Worm (Caenorhabditis elegans) whole organism, L3 larva: ENCODE measurements around the gene M04B2.7.

Source experiments
- R02D3.7 ChIP-seq: fragments of 150-350 bp; optimal IDR thresholded peaks from 2 replicates; lab custom pipeline; 2014; ENCODE audit warnings: missing biosample characterization, missing genetic modification characterization
- ZK546.5 ChIP-seq: sonication (generic microtip); optimal IDR thresholded peaks from 2 replicates; lab custom pipeline; 2017; ENCODE audit warnings: missing biosample characterization, missing genetic modification characterization
- aly-2 ChIP-seq: fragments of 150-350 bp; optimal IDR thresholded peaks from 2 replicates; lab custom pipeline; 2014; ENCODE audit warnings: missing biosample characterization, missing genetic modification characterization
- ama-1 ChIP-seq: fragments of 150-350 bp; optimal IDR thresholded peaks from 2 replicates; lab custom pipeline; 2018
- ceh-16 ChIP-seq: sonication (generic microtip); optimal IDR thresholded peaks from 2 replicates; lab custom pipeline; 2017; ENCODE audit warnings: missing biosample characterization, missing genetic modification characterization
- ceh-28 ChIP-seq: fragments of 150-350 bp; optimal IDR thresholded peaks from 2 replicates; lab custom pipeline; 2014; ENCODE audit warnings: missing biosample characterization, missing genetic modification reagents, missing genetic modification characterization
- ceh-82 ChIP-seq: fragments of 150-350 bp; optimal IDR thresholded peaks from 2 replicates; lab custom pipeline; 2014; ENCODE audit warnings: missing biosample characterization, missing genetic modification characterization
- ceh-9 ChIP-seq: sonication (generic microtip); optimal IDR thresholded peaks from 2 replicates; lab custom pipeline; 2018; ENCODE audit warnings: missing biosample characterization, missing genetic modification characterization
- daf-12 ChIP-seq: fragments of 150-350 bp; optimal IDR thresholded peaks from 2 replicates; lab custom pipeline; 2014; ENCODE audit warnings: missing biosample characterization, missing genetic modification reagents, missing genetic modification characterization
- egl-27 ChIP-seq: sonication (generic microtip); optimal IDR thresholded peaks from 4 replicates; lab custom pipeline; 2017; ENCODE audit warnings: missing biosample characterization, missing genetic modification reagents, missing genetic modification characterization
- egl-5 ChIP-seq: fragments of 150-350 bp; optimal IDR thresholded peaks from 2 replicates; lab custom pipeline; 2017; ENCODE audit warnings: missing biosample characterization, missing genetic modification reagents, missing genetic modification characterization, inconsistent platforms
- elt-1 ChIP-seq: fragments of 150-350 bp; optimal IDR thresholded peaks from 2 replicates; lab custom pipeline; 2014; ENCODE audit warnings: missing biosample characterization, missing genetic modification characterization
- elt-2 ChIP-seq: sonication (generic microtip); optimal IDR thresholded peaks from 2 replicates; lab custom pipeline; 2016; ENCODE audit warnings: missing genetic modification reagents, mild to moderate bottlenecking, missing genetic modification characterization, missing compliant biosample characterization
- elt-3 ChIP-seq, 3 experiments: fragments of 150-350 bp in 1 of 3; sonication (generic microtip) in 2 of 3; optimal IDR thresholded peaks; 2 replicates in 2 of 3; 4 replicates in 1 of 3; lab custom pipeline; 2014 to 2017; ENCODE audit warnings: missing biosample characterization in 3 of 3, missing genetic modification characterization in 3 of 3
- eor-1 ChIP-seq, 2 experiments: fragments of 150-350 bp; optimal IDR thresholded peaks; 2 replicates each; lab custom pipeline; 2014 to 2018; ENCODE audit warnings: missing biosample characterization in 2 of 2, missing genetic modification characterization in 2 of 2
- fkh-10 ChIP-seq: sonication (generic microtip); optimal IDR thresholded peaks from 2 replicates; lab custom pipeline; 2017; ENCODE audit warnings: missing biosample characterization, missing genetic modification reagents, missing genetic modification characterization
- fkh-2 ChIP-seq: fragments of 150-350 bp; optimal IDR thresholded peaks from 2 replicates; lab custom pipeline; 2014; ENCODE audit warnings: missing biosample characterization, missing genetic modification reagents, missing genetic modification characterization
- fos-1 ChIP-seq: fragments of 150-350 bp; optimal IDR thresholded peaks from 2 replicates; lab custom pipeline; 2014; ENCODE audit warnings: missing biosample characterization, missing genetic modification characterization
- hmg-11 ChIP-seq: sonication (generic microtip); optimal IDR thresholded peaks from 2 replicates; lab custom pipeline; 2016; ENCODE audit warnings: missing genetic modification characterization, missing compliant biosample characterization
- jun-1 ChIP-seq: fragments of 150-350 bp; optimal IDR thresholded peaks from 2 replicates; lab custom pipeline; 2014; ENCODE audit warnings: missing biosample characterization, missing genetic modification reagents, missing genetic modification characterization
- lin-15B ChIP-seq: fragments of 150-350 bp; optimal IDR thresholded peaks from 2 replicates; lab custom pipeline; 2014; ENCODE audit warnings: missing biosample characterization, missing genetic modification characterization
- lin-39 ChIP-seq: fragments of 150-350 bp; optimal IDR thresholded peaks from 2 replicates; lab custom pipeline; 2018; ENCODE audit warnings: missing biosample characterization, missing genetic modification reagents, missing genetic modification characterization
- lsy-12 ChIP-seq: sonication (generic microtip); optimal IDR thresholded peaks from 2 replicates; lab custom pipeline; 2016; ENCODE audit warnings: mild to moderate bottlenecking, missing genetic modification characterization, missing compliant biosample characterization
- mdl-1 ChIP-seq: fragments of 150-350 bp; optimal IDR thresholded peaks from 2 replicates; lab custom pipeline; 2014; ENCODE audit warnings: missing biosample characterization, missing genetic modification characterization
- mml-1 ChIP-seq: fragments of 150-350 bp; sonication (generic microtip); optimal IDR thresholded peaks from 3 replicates; lab custom pipeline; 2014; ENCODE audit warnings: missing biosample characterization, missing genetic modification characterization
- nfya-1 ChIP-seq: sonication (generic microtip); optimal IDR thresholded peaks from 2 replicates; lab custom pipeline; 2017; ENCODE audit warnings: missing genetic modification characterization, mild to moderate bottlenecking, missing compliant biosample characterization, antibody characterized with exemption, moderate library complexity; ENCODE audit not compliant: insufficient read depth
- nhr-11 ChIP-seq: fragments of 150-350 bp; optimal IDR thresholded peaks from 2 replicates; lab custom pipeline; 2014; ENCODE audit warnings: missing biosample characterization, missing genetic modification characterization
- nhr-12 ChIP-seq: fragments of 150-350 bp; optimal IDR thresholded peaks from 2 replicates; lab custom pipeline; 2014; ENCODE audit warnings: missing biosample characterization, missing genetic modification characterization
- nhr-23 ChIP-seq: fragments of 150-350 bp; optimal IDR thresholded peaks from 2 replicates; lab custom pipeline; 2014; ENCODE audit warnings: missing biosample characterization, missing genetic modification reagents, missing genetic modification characterization
- nhr-237 ChIP-seq: fragments of 150-350 bp; optimal IDR thresholded peaks from 2 replicates; lab custom pipeline; 2014; ENCODE audit warnings: missing biosample characterization, missing genetic modification characterization
- nhr-25 ChIP-seq: sonication (generic microtip); optimal IDR thresholded peaks from 2 replicates; lab custom pipeline; 2017; ENCODE audit warnings: missing biosample characterization, missing genetic modification characterization
- nhr-28 ChIP-seq: fragments of 150-350 bp; optimal IDR thresholded peaks from 2 replicates; lab custom pipeline; 2014; ENCODE audit warnings: missing biosample characterization, missing genetic modification characterization
- nhr-43 ChIP-seq: sonication (generic microtip); optimal IDR thresholded peaks from 2 replicates; lab custom pipeline; 2016; ENCODE audit warnings: mild to moderate bottlenecking, missing genetic modification characterization, missing compliant biosample characterization; ENCODE audit not compliant: poor library complexity, severe bottlenecking
- nhr-67 ChIP-seq: fragments of 150-350 bp; optimal IDR thresholded peaks from 2 replicates; lab custom pipeline; 2014; ENCODE audit warnings: missing biosample characterization, missing genetic modification characterization
- nhr-76 ChIP-seq: fragments of 150-350 bp; sonication (generic microtip); optimal IDR thresholded peaks from 5 replicates; lab custom pipeline; 2014; ENCODE audit warnings: missing biosample characterization, missing genetic modification characterization
- nhr-77 ChIP-seq: fragments of 150-350 bp; optimal IDR thresholded peaks from 2 replicates; lab custom pipeline; 2014; ENCODE audit warnings: missing biosample characterization, missing genetic modification characterization
- pha-4 ChIP-seq: fragments of 150-350 bp; optimal IDR thresholded peaks from 2 replicates; lab custom pipeline; 2014; ENCODE audit warnings: missing biosample characterization, missing genetic modification reagents, missing genetic modification characterization
- pqm-1 ChIP-seq: fragments of 150-350 bp; optimal IDR thresholded peaks from 2 replicates; lab custom pipeline; 2017; ENCODE audit warnings: missing biosample characterization, missing genetic modification characterization, inconsistent platforms
- sea-2 ChIP-seq: fragments of 150-350 bp; sonication (generic microtip); optimal IDR thresholded peaks from 4 replicates; lab custom pipeline; 2014; ENCODE audit warnings: missing biosample characterization, missing genetic modification reagents, missing genetic modification characterization
- skn-1 ChIP-seq: fragments of 150-350 bp; optimal IDR thresholded peaks from 2 replicates; lab custom pipeline; 2014; ENCODE audit warnings: missing biosample characterization, missing genetic modification characterization
- snpc-4 ChIP-seq: fragments of 150-350 bp; optimal IDR thresholded peaks from 2 replicates; lab custom pipeline; 2014; ENCODE audit warnings: missing biosample characterization, missing genetic modification characterization
- tbx-2 ChIP-seq: sonication (generic microtip); optimal IDR thresholded peaks from 2 replicates; lab custom pipeline; 2016; ENCODE audit warnings: mild to moderate bottlenecking, missing genetic modification characterization, missing compliant biosample characterization
- unc-39 ChIP-seq: sonication (generic microtip); optimal IDR thresholded peaks from 4 replicates; lab custom pipeline; 2017; ENCODE audit warnings: missing biosample characterization, missing genetic modification characterization
- unc-62 ChIP-seq: fragments of 150-350 bp; sonication (generic microtip); optimal IDR thresholded peaks from 4 replicates; lab custom pipeline; 2014; ENCODE audit warnings: missing biosample characterization, missing genetic modification reagents, missing genetic modification characterization
- zag-1 ChIP-seq: fragments of 150-350 bp; optimal IDR thresholded peaks from 2 replicates; lab custom pipeline; 2014; ENCODE audit warnings: missing biosample characterization, missing genetic modification characterization
- ztf-11 ChIP-seq: fragments of 150-350 bp; optimal IDR thresholded peaks from 2 replicates; lab custom pipeline; 2014; ENCODE audit warnings: missing biosample characterization, missing genetic modification characterization
- ztf-4 ChIP-seq: fragments of 150-350 bp; optimal IDR thresholded peaks from 2 replicates; lab custom pipeline; 2014; ENCODE audit warnings: missing biosample characterization, missing genetic modification characterization

The M04B2.7 gene

ce11 chrIV:11568249-11568940, 19.8 kb upstream of the M04B2.7 start:
- TF ChIP-seq pha-4 (tag; lab: Kevin White, UChicago) (peak; percentile 56), nhr-77 (tag; lab: Kevin White, UChicago) (no peak), fkh-2 (tag; lab: Kevin White, UChicago) (no peak)

DNA sequence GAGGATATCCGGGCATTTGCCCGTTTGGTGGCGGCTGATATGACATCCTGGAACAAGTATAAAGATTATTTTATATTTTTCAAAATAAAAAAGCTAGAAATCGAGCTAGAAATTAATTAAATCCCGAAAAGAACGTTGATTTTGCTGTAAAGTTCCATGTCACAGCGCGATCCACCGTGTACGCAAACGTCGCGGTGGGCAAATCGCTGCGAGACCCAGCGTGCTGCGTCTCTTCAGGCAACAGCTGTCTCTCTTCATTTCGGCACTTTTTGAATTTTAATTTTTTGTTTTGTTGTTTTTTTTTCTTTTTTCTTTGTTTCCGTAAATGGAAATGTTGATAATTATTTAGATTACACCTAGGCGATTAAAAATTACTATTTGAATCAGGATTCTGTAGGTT, 17.6 kb upstream of the M04B2.7 start, which contains the start of gene sec-24.1:
sec-24.1 (minus strand) TSS at position 49 of the 400 bp plus-strand sequence.
- peak; percentile 31 for TF ChIP-seq fos-1 (tag; lab: Kevin White, UChicago)
- TF ChIP-seq aly-2 (tag; lab: Kevin White, UChicago) = peak; percentile 63
- TF ChIP-seq nhr-76 = no peak
- TF ChIP-seq lsy-12 = peak; percentile 89
- TF ChIP-seq mml-1 (tag; lab: Kevin White, UChicago) = no peak
- no peak for TF ChIP-seq sea-2
- TF ChIP-seq nhr-25 (tag; lab: Kevin White, UChicago) = peak; percentile 84
- no peak for TF ChIP-seq nhr-12
- TF ChIP-seq zag-1 (tag; lab: Kevin White, UChicago) = peak; percentile 15
- TF ChIP-seq fkh-2 (tag; lab: Kevin White, UChicago) = no peak
- TF ChIP-seq tbx-2 = peak; percentile 61
- TF ChIP-seq nhr-23 (tag; lab: Kevin White, UChicago) = peak; percentile 93
- no peak for TF ChIP-seq nhr-11 (tag; lab: Kevin White, UChicago)
- TF ChIP-seq ceh-82 (tag; lab: Kevin White, UChicago) = peak; percentile 90
- TF ChIP-seq nfya-1 = peak; percentile 97
- peak; percentile 94 for TF ChIP-seq pha-4 (tag; lab: Kevin White, UChicago)
- TF ChIP-seq egl-27 (tag; lab: Kevin White, UChicago) = no peak
- peak; percentile 58 for TF ChIP-seq egl-5 (tag; lab: Kevin White, UChicago)
- peak; percentile 36 for TF ChIP-seq mdl-1
- peak; percentile 87 for TF ChIP-seq R02D3.7 (tag; lab: Kevin White, UChicago)
- no peak for TF ChIP-seq daf-12
- no peak for TF ChIP-seq ceh-16 (tag; lab: Kevin White, UChicago)
- no peak for TF ChIP-seq ama-1
- TF ChIP-seq eor-1 (tag; optimal IDR thresholded peaks at IDR 0.05; lab: Kevin White, UChicago) = no peak
- TF ChIP-seq hmg-11 (tag; lab: Kevin White, UChicago) = peak; percentile 89
- TF ChIP-seq nhr-237 (tag; lab: Kevin White, UChicago) = no peak
- peak; percentile 65 for TF ChIP-seq pqm-1
- no peak for TF ChIP-seq nhr-28 (tag; lab: Kevin White, UChicago)
- peak; percentile 78 for TF ChIP-seq ceh-28 (tag; lab: Kevin White, UChicago)
- TF ChIP-seq unc-62 (GFP tag; lab: Kevin White, UChicago) = no peak
- TF ChIP-seq elt-3 (tag; optimal IDR thresholded peaks at IDR 0.05; lab: Kevin White, UChicago) = peak in 1 of 3 experiments; percentile 67
- peak; percentile 67 for TF ChIP-seq snpc-4
- TF ChIP-seq nhr-77 (tag; lab: Kevin White, UChicago) = peak; percentile 72
- no peak for TF ChIP-seq ztf-11 (tag; lab: Kevin White, UChicago)
- TF ChIP-seq lin-39 (tag; lab: Kevin White, UChicago) = peak; percentile 88
- TF ChIP-seq unc-39 (tag; lab: Kevin White, UChicago) = no peak
- no peak for TF ChIP-seq ceh-9 (tag; lab: Kevin White, UChicago)
- peak; percentile 47 for TF ChIP-seq fkh-10 (GFP tag; lab: Kevin White, UChicago)
- TF ChIP-seq ZK546.5 (tag; lab: Kevin White, UChicago) = no peak
- TF ChIP-seq skn-1 = peak; percentile 86
- TF ChIP-seq lin-15B = peak; percentile 78
- peak; percentile 68 for TF ChIP-seq jun-1 (tag; lab: Kevin White, UChicago)
- no peak for TF ChIP-seq nhr-67
- TF ChIP-seq elt-2 (tag; lab: Kevin White, UChicago) = peak; percentile 54
- TF ChIP-seq ztf-4 = no peak
- TF ChIP-seq elt-1 (tag; lab: Kevin White, UChicago) = peak; percentile 40
- peak; percentile 93 for TF ChIP-seq nhr-43 (tag; lab: Kevin White, UChicago)
